Worm (Caenorhabditis elegans): ENCODE data around the gene T13C5.3.

ce11 chrX:6184709-6185108, 6.4 kb downstream of the T13C5.3 start, which contains the start of gene T13C5.2:
- TF ChIP-seq nhr-11 (tag; optimal IDR thresholded peaks at IDR 0.05) (no peak), fkh-10 (GFP tag; optimal IDR thresholded peaks at IDR 0.05) (no peak), ceh-18 (tag; optimal IDR thresholded peaks at IDR 0.05) (no peak), ttx-3 (tag; optimal IDR thresholded peaks at IDR 0.05) (no peak), ceh-30 (tag; optimal IDR thresholded peaks at IDR 0.05) (no peak)

Measured in whole organism, late embryonic.